Worm (Caenorhabditis elegans): ENCODE measurements around the gene C25G4.2.
"Not testable (repeated sequence)": the region's sequence is repeated elsewhere in the genome, so short reads cannot be mapped to it uniquely, and the experiment has no call there.

Gene C25G4.2

DNA sequence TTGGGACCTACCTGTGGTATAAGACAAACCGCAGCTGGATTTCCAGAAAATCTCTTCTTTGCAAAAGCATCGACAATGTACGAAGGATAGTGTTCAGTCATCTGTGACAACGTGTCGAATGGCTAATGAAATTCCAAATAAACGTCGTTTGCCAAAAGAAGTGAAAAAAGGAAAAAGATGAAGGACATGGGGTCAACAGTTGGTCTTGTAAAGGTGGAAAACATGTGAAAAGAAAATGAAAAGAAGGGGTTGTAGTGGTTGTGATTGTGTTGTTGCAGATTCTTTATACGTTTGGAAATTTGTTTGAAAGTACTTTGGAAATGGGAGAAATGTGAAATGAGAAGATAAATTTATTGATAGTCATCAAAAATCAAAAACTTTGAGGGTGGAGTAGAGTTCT, 33.1 kb upstream of the C25G4.2 start, which contains the start of gene T04A11.1:
Gene T04A11.1, minus strand, starts transcription at position 101 of the 400 bp plus-strand sequence.
- not testable (repeated sequence) for TF ChIP-seq fkh-8 (tag; optimal IDR thresholded peaks at IDR 0.05); efl-1 (optimal IDR thresholded peaks at IDR 0.05); efl-1 (GFP tag; optimal IDR thresholded peaks at IDR 0.05 in 1 of 2); efl-3 (GFP tag; optimal IDR thresholded peaks at IDR 0.05)

DNA sequence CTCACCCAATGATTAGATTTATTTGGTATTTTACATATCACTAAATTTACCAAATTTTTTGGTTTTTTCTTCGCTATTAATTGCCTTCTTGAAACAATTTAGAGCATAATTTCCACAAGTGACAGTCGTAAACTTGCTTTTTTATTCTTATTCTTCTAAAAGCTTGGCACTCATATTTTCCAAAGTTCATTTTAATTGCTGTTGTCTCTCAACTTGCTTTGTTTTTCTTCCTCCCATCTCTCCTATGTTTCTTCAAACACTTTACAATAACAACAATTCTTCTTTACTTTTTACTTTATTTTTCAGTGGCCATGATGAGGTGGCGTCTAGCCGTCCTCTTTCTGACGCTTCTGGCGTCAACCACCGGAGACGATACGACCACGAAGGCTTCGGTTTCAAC, 24.5 kb upstream of the C25G4.2 start, which contains the start of gene igdb-2:
Gene igdb-2, plus strand, starts transcription at position 301 of the 400 bp plus-strand sequence.
- no peak for TF ChIP-seq ama-1 (optimal IDR thresholded peaks at IDR 0.05)
- no peak for TF ChIP-seq unc-98 (GFP tag; IDR thresholded peaks at IDR 0.05)
- TF ChIP-seq ceh-88 (GFP tag; IDR thresholded peaks at IDR 0.05): no peak
- TF ChIP-seq dpl-1 (GFP tag; optimal IDR thresholded peaks at IDR 0.05): no peak
- no peak for TF ChIP-seq pag-3 (tag; optimal IDR thresholded peaks at IDR 0.05; ENCODE audit: borderline replicate concordance, insufficient read depth)
- no peak for TF ChIP-seq pqm-1 (tag; optimal IDR thresholded peaks at IDR 0.05)
- no peak for TF ChIP-seq nhr-19 (GFP tag; conservative IDR thresholded peaks at IDR 0.05)
- TF ChIP-seq ceh-63 (GFP tag; optimal IDR thresholded peaks at IDR 0.05): no peak
- no peak for TF ChIP-seq alr-1 (tag; optimal IDR thresholded peaks at IDR 0.05; ENCODE audit: borderline replicate concordance)
- no peak for TF ChIP-seq nhr-47 (tag; optimal IDR thresholded peaks at IDR 0.05)
- no peak for TF ChIP-seq nhr-85 (tag)

DNA sequence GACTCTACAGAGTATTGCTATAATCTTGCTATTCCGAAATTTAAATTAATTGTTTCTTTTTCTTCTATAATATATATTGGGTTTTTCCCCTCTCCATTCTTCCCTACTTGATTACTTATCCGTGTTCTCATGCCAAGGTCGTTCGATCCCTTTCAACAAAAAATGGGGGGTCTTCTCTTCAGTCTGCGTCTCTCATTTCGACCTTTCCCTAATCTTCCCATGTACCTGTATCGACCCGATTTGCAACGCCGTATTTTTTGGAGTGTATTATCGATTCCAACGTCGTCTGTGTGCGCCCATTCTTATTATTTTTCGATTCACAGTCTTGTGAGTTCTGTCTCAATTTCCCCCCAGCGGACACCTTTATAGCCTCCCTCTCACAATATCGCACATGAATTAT, 23.9 kb upstream of the C25G4.2 start:
- TF ChIP-seq nhr-47 (tag; optimal IDR thresholded peaks at IDR 0.05): no peak
- no peak for TF ChIP-seq efl-3 (GFP tag; optimal IDR thresholded peaks at IDR 0.05)
- TF ChIP-seq nhr-85 (tag): peak; percentile 83
- TF ChIP-seq nhr-71 (tag; optimal IDR thresholded peaks at IDR 0.05): peak; percentile 3
- no peak for TF ChIP-seq zag-1 (tag; optimal IDR thresholded peaks at IDR 0.05)
- no peak for TF ChIP-seq unc-62 (GFP tag; optimal IDR thresholded peaks at IDR 0.05)
- TF ChIP-seq alr-1 (tag; optimal IDR thresholded peaks at IDR 0.05; ENCODE audit: borderline replicate concordance): no peak
- TF ChIP-seq lsy-2 (tag; optimal IDR thresholded peaks at IDR 0.05): no peak
- TF ChIP-seq elt-3 (tag; optimal IDR thresholded peaks at IDR 0.05): peak in 1 of 6 experiments; percentile 53
- TF ChIP-seq ama-1 (optimal IDR thresholded peaks at IDR 0.05): no peak
- TF ChIP-seq F16B12.6 (tag; optimal IDR thresholded peaks at IDR 0.05): no peak
- no peak for TF ChIP-seq mab-9 (GFP tag; IDR thresholded peaks at IDR 0.05)
- peak; percentile 23 for TF ChIP-seq nhr-20 (tag; optimal IDR thresholded peaks at IDR 0.05)
- no peak for TF ChIP-seq C04F5.9 (tag; optimal IDR thresholded peaks at IDR 0.05)
- TF ChIP-seq ztf-11 (tag; optimal IDR thresholded peaks at IDR 0.05): no peak
- TF ChIP-seq fkh-4 (tag; optimal IDR thresholded peaks at IDR 0.05; ENCODE audit: borderline replicate concordance): no peak
- TF ChIP-seq xbp-1 (tag; optimal IDR thresholded peaks at IDR 0.05): no peak
- TF ChIP-seq blmp-1 (tag; optimal IDR thresholded peaks at IDR 0.05): peak; percentile 40
- peak; percentile 79 for TF ChIP-seq lin-14 (GFP tag; optimal IDR thresholded peaks at IDR 0.05)
- TF ChIP-seq ceh-63 (GFP tag; optimal IDR thresholded peaks at IDR 0.05): no peak
- TF ChIP-seq C16A3.4 (tag; optimal IDR thresholded peaks at IDR 0.05): no peak
- no peak for TF ChIP-seq fkh-8 (tag; optimal IDR thresholded peaks at IDR 0.05)
- no peak for TF ChIP-seq ces-1 (GFP tag; optimal IDR thresholded peaks at IDR 0.05)
- no peak for TF ChIP-seq mep-1 (tag; optimal IDR thresholded peaks at IDR 0.05)
- TF ChIP-seq lin-35 (GFP tag; optimal IDR thresholded peaks at IDR 0.05): peak in 1 of 2 experiments; percentile 11
- TF ChIP-seq nhr-12 (tag; optimal IDR thresholded peaks at IDR 0.05): no peak
- TF ChIP-seq snu-23 (GFP tag; optimal IDR thresholded peaks at IDR 0.05): peak; percentile 19
- TF ChIP-seq snpc-4 (tag; optimal IDR thresholded peaks at IDR 0.05): no peak
- TF ChIP-seq sox-4 (tag; optimal IDR thresholded peaks at IDR 0.05): no peak

DNA sequence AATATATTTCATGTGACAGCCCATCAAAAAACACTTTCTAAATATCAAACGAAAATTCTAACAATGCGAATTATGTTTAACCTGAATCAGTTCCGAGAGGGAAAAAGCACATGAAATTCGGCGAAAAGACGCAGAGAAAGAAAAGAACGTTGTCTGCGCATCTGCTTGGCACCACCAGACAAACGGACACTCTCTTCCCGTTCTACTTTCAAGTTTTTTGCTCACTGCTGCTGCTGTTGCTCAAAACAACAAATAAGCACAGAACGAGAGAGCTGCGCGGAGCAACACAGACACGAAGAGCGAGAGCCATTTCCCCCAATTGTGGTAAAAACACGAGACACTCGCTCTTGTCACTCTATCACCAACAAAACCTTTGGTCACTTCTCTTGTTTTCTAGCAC, 21.0 kb upstream of the C25G4.2 start:
- TF ChIP-seq blmp-1 (tag; optimal IDR thresholded peaks at IDR 0.05) (no peak), lin-15B (tag; optimal IDR thresholded peaks at IDR 0.05) (no peak), efl-1 (optimal IDR thresholded peaks at IDR 0.05) (peak; percentile 16 to 30), efl-1 (GFP tag; optimal IDR thresholded peaks at IDR 0.05 in 1 of 2) (peak in 1 of 2 experiments; percentile 15), elt-3 (tag; optimal IDR thresholded peaks at IDR 0.05) (no peak), dpl-1 (GFP tag; optimal IDR thresholded peaks at IDR 0.05) (no peak), C04F5.9 (tag; optimal IDR thresholded peaks at IDR 0.05) (no peak), jun-1 (tag; optimal IDR thresholded peaks at IDR 0.05) (no peak), lir-3 (tag; optimal IDR thresholded peaks at IDR 0.05; ENCODE audit: poor library complexity) (no peak), unc-98 (GFP tag; IDR thresholded peaks at IDR 0.05) (no peak), vab-15 (tag; optimal IDR thresholded peaks at IDR 0.05) (no peak), fkh-8 (tag; optimal IDR thresholded peaks at IDR 0.05) (peak; percentile 83), C16A3.4 (tag; optimal IDR thresholded peaks at IDR 0.05) (no peak), snu-23 (GFP tag; optimal IDR thresholded peaks at IDR 0.05) (no peak), ceh-63 (GFP tag; optimal IDR thresholded peaks at IDR 0.05) (no peak), skn-1 (tag; optimal IDR thresholded peaks at IDR 0.05) (peak; percentile 31), sup-37 (GFP tag; optimal IDR thresholded peaks at IDR 0.05) (no peak), lin-39 (tag; optimal IDR thresholded peaks at IDR 0.05) (no peak), nhr-20 (tag; optimal IDR thresholded peaks at IDR 0.05) (no peak), rnt-1 (tag; optimal IDR thresholded peaks at IDR 0.05) (no peak), nhr-76 (tag; optimal IDR thresholded peaks at IDR 0.05) (no peak)

All from whole organism, L1 larva.